Worm (Caenorhabditis elegans) whole organism, mixed stage, embryonic: ENCODE data around the gene ZK666.15.
"Not testable (repeated sequence)": the region's sequence is repeated elsewhere in the genome, so short reads cannot be mapped to it uniquely, and the experiment has no call there.

ENCODE experiments used
- M03D4.4 ChIP-seq: sonication (generic microtip); optimal IDR thresholded peaks from 2 replicates; lab custom pipeline; 2017; ENCODE audit warnings: mild to moderate bottlenecking, missing genetic modification characterization, missing compliant biosample characterization
- bed-3 ChIP-seq: fragments of 200-800 bp; sonication (Bioruptor generic); optimal IDR thresholded peaks from 3 replicates; lab custom pipeline; 2018; ENCODE audit warnings: mild to moderate bottlenecking, missing genetic modification characterization, moderate library complexity, missing compliant biosample characterization
- blmp-1 ChIP-seq: fragments of 150-350 bp; optimal IDR thresholded peaks from 2 replicates; lab custom pipeline; 2014; ENCODE audit warnings: missing biosample characterization, missing genetic modification characterization
- ceh-39 ChIP-seq: fragments of 150-350 bp; optimal IDR thresholded peaks from 2 replicates; lab custom pipeline; 2014; ENCODE audit warnings: missing biosample characterization, missing genetic modification characterization
- ceh-43 ChIP-seq: fragments of 200-800 bp; sonication (Bioruptor generic); optimal IDR thresholded peaks from 2 replicates; lab custom pipeline; 2018; ENCODE audit warnings: mild to moderate bottlenecking, missing genetic modification characterization, moderate library complexity, missing compliant biosample characterization
- ceh-83 ChIP-seq: fragments of 200-800 bp; sonication (Bioruptor generic); optimal IDR thresholded peaks from 2 replicates; lab custom pipeline; 2018; ENCODE audit warnings: mild to moderate bottlenecking, missing genetic modification characterization, missing compliant biosample characterization
- ces-1 ChIP-seq: fragments of 150-350 bp; optimal IDR thresholded peaks from 2 replicates; lab custom pipeline; 2014; ENCODE audit warnings: missing biosample characterization, missing genetic modification reagents, missing genetic modification characterization
- elt-1 ChIP-seq: sonication (generic microtip); optimal IDR thresholded peaks from 2 replicates; lab custom pipeline; 2017; ENCODE audit warnings: missing genetic modification characterization, mild to moderate bottlenecking, missing compliant biosample characterization, antibody characterized with exemption, moderate library complexity, borderline replicate concordance; ENCODE audit not compliant: insufficient read depth
- elt-3 ChIP-seq: fragments of 150-350 bp; optimal IDR thresholded peaks from 2 replicates; lab custom pipeline; 2014; ENCODE audit warnings: missing biosample characterization, missing genetic modification characterization
- ham-2 ChIP-seq: fragments of 200-800 bp; sonication (Bioruptor generic); optimal IDR thresholded peaks from 2 replicates; lab custom pipeline; 2018; ENCODE audit warnings: mild to moderate bottlenecking, missing genetic modification characterization, missing compliant biosample characterization
- hlh-1 ChIP-seq: fragments of 150-350 bp; optimal IDR thresholded peaks from 2 replicates; lab custom pipeline; 2014; ENCODE audit warnings: missing biosample characterization, missing genetic modification reagents, missing genetic modification characterization
- lin-13 ChIP-seq: fragments of 150-350 bp; optimal IDR thresholded peaks from 2 replicates; lab custom pipeline; 2014; ENCODE audit warnings: missing biosample characterization, missing genetic modification characterization
- mep-1 ChIP-seq: fragments of 150-350 bp; optimal IDR thresholded peaks from 2 replicates; lab custom pipeline; 2017; ENCODE audit warnings: missing biosample characterization, missing genetic modification reagents, missing genetic modification characterization, inconsistent platforms
- mls-2 ChIP-seq: sonication (generic microtip); optimal IDR thresholded peaks from 2 replicates; lab custom pipeline; 2016; ENCODE audit warnings: mild to moderate bottlenecking, missing genetic modification characterization, moderate library complexity, missing compliant biosample characterization
- nhr-12 ChIP-seq: fragments of 150-350 bp; optimal IDR thresholded peaks from 2 replicates; lab custom pipeline; 2014; ENCODE audit warnings: missing biosample characterization, missing genetic modification characterization
- nhr-2 ChIP-seq: fragments of 150-350 bp; optimal IDR thresholded peaks from 2 replicates; lab custom pipeline; 2014; ENCODE audit warnings: missing biosample characterization, missing genetic modification characterization
- nhr-28 ChIP-seq: fragments of 150-350 bp; optimal IDR thresholded peaks from 2 replicates; lab custom pipeline; 2014; ENCODE audit warnings: missing biosample characterization, missing genetic modification characterization
- nhr-76 ChIP-seq: sonication (generic microtip); optimal IDR thresholded peaks from 2 replicates; lab custom pipeline; 2017; ENCODE audit warnings: missing biosample characterization, missing genetic modification characterization
- pha-4 ChIP-seq: fragments of 150-350 bp; optimal IDR thresholded peaks from 2 replicates; lab custom pipeline; 2018; ENCODE audit warnings: missing biosample characterization, missing genetic modification reagents, missing genetic modification characterization
- sem-2 ChIP-seq: fragments of 200-800 bp; sonication (Bioruptor generic); optimal IDR thresholded peaks from 2 replicates; lab custom pipeline; 2018; ENCODE audit warnings: mild to moderate bottlenecking, missing genetic modification characterization, missing compliant biosample characterization
- snpc-4 ChIP-seq: fragments of 150-350 bp; optimal IDR thresholded peaks from 2 replicates; lab custom pipeline; 2014; ENCODE audit warnings: missing biosample characterization, missing genetic modification characterization
- sptf-1 ChIP-seq: sonication (generic microtip); optimal IDR thresholded peaks from 2 replicates; lab custom pipeline; 2017; ENCODE audit warnings: mild to moderate bottlenecking, missing genetic modification characterization, moderate library complexity, missing compliant biosample characterization
- tbx-8 ChIP-seq: fragments of 200-800 bp; sonication (Bioruptor generic); optimal IDR thresholded peaks from 2 replicates; lab custom pipeline; 2018; ENCODE audit warnings: mild to moderate bottlenecking, missing genetic modification characterization, moderate library complexity, missing compliant biosample characterization
- unc-120 ChIP-seq: sonication (generic microtip); optimal IDR thresholded peaks from 2 replicates; lab custom pipeline; 2017; ENCODE audit warnings: missing genetic modification characterization, missing compliant biosample characterization; ENCODE audit not compliant: poor library complexity, severe bottlenecking
- unc-39 ChIP-seq: fragments of 150-350 bp; optimal IDR thresholded peaks from 2 replicates; lab custom pipeline; 2014; ENCODE audit warnings: missing biosample characterization, missing genetic modification characterization
- unc-62 ChIP-seq: fragments of 150-350 bp; optimal IDR thresholded peaks from 2 replicates; lab custom pipeline; 2014; ENCODE audit warnings: missing biosample characterization, missing genetic modification reagents, missing genetic modification characterization
- zip-8 ChIP-seq: fragments of 150-350 bp; optimal IDR thresholded peaks from 2 replicates; lab custom pipeline; 2014; ENCODE audit warnings: missing biosample characterization, missing genetic modification characterization
- ztf-11 ChIP-seq: fragments of 150-350 bp; optimal IDR thresholded peaks from 2 replicates; lab custom pipeline; 2014; ENCODE audit warnings: missing biosample characterization, missing genetic modification characterization

ZK666.15 gene

ce11 chrII:10486738-10487137 lies at the start of gene ZK666.15:
TSS of gene ZK666.15 (plus strand) at chrII:10487038.
- no peak for TF ChIP-seq bed-3 (GFP tag; lab: Kevin White, UChicago)
- no peak for TF ChIP-seq sptf-1
- TF ChIP-seq lin-13 = no peak
- TF ChIP-seq unc-39 (tag; lab: Kevin White, UChicago) = no peak
- no peak for TF ChIP-seq ces-1 (GFP tag; lab: Kevin White, UChicago)
- no peak for TF ChIP-seq elt-1
- no peak for TF ChIP-seq ztf-11 (tag; lab: Kevin White, UChicago)
- TF ChIP-seq zip-8 (tag; lab: Kevin White, UChicago) = no peak
- TF ChIP-seq ceh-43 (GFP tag; lab: Kevin White, UChicago) = no peak
- no peak for TF ChIP-seq snpc-4
- TF ChIP-seq unc-62 (GFP tag; lab: Kevin White, UChicago) = no peak
- no peak for TF ChIP-seq ceh-83 (GFP tag; lab: Kevin White, UChicago)
- no peak for TF ChIP-seq mep-1 (tag; lab: Kevin White, UChicago)
- TF ChIP-seq, all 35 proteins: peak for 0

ce11 chrII:10437840-10438239 lies 49.0 kb upstream of the ZK666.15 start:
- TF ChIP-seq lin-13 = no peak
- TF ChIP-seq mls-2 = no peak
- no peak for TF ChIP-seq hlh-1 (tag; lab: Kevin White, UChicago)
- TF ChIP-seq nhr-76 (tag; lab: Kevin White, UChicago) = no peak
- no peak for TF ChIP-seq nhr-12 (tag; lab: Kevin White, UChicago)
- TF ChIP-seq mep-1 (tag; lab: Kevin White, UChicago) = no peak
- no peak for TF ChIP-seq snpc-4
- TF ChIP-seq ceh-83 (GFP tag; lab: Kevin White, UChicago) = no peak
- TF ChIP-seq, all 35 proteins: peak for 0

DNA sequence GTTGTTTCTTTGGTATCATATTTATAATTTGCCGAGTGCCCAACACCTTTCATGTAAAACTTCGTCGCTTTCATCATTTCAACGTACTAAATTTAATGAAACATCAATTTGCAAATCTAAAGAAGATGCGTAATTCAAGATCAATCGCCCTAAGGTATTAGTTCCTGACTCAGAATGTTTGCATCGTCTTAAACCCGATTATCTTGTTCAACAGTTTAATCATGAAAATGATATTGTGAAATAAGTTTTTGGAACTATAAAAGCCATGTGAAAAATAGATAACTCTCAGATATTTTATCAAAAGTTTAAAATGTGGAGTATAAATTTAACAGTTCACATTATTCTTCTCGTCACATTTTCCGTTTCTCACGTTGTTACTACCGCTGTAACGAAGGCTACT lies 46.9 kb upstream of the ZK666.15 start, which contains the start of gene E04D5.4:
TSS of gene E04D5.4 (plus strand) at position 301 of the 400 bp plus-strand sequence.
- no peak for TF ChIP-seq sem-2 (GFP tag; lab: Kevin White, UChicago)
- TF ChIP-seq M03D4.4 (tag; lab: Kevin White, UChicago) = no peak
- no peak for TF ChIP-seq ceh-39 (tag; lab: Kevin White, UChicago)
- no peak for TF ChIP-seq elt-1
- no peak for TF ChIP-seq tbx-8 (GFP tag; lab: Kevin White, UChicago)
- no peak for TF ChIP-seq elt-3
- no peak for TF ChIP-seq mls-2
- no peak for TF ChIP-seq ces-1 (GFP tag; lab: Kevin White, UChicago)
- TF ChIP-seq nhr-28 (tag; lab: Kevin White, UChicago) = no peak
- TF ChIP-seq snpc-4 = no peak

DNA sequence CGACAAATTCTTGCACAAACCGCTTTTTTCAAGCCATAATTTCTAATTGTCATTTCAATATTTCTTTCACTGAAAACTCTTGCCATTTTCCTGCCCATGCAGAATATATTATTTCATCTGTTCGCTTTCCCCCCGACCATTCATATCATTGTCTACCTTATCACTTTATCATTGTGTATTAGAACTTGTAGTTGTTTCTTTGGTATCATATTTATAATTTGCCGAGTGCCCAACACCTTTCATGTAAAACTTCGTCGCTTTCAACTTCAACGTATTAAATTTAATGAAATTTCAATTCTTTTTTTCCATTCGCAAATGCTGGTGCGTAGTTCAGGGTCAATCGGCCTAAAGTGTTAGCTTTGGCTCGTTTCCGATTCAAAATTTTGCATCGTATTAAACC lies 44.0 kb upstream of the ZK666.15 start, which contains the start of gene ZK673.1:
TSS of gene ZK673.1 (plus strand) at position 301 of the 400 bp plus-strand sequence.
- not testable (repeated sequence) for TF ChIP-seq ham-2 (GFP tag; lab: Kevin White, UChicago); bed-3 (GFP tag; lab: Kevin White, UChicago); hlh-1 (tag; lab: Kevin White, UChicago)
- TF ChIP-seq, all 35 proteins: peak for 0; not testable (repeated sequence) for 35

DNA sequence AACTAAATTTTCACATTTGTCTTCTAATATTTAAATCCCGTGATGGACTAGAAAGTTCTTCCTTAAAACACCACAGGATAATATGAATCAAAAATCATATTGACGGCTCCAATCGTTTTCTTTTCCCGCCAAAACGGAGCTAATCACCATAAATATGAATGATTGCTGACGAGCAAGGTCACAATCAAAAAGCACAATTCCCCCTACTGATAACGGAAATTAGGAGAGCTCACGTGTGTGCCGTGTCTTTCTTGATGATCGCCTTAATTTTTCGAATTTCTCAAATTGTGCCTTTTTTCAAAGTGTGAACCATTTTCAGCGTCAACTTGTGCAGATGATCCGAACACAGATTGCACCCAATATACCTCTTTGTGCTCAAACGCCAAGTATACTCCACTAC lies 42.9 kb upstream of the ZK666.15 start:
- TF ChIP-seq blmp-1 (tag; lab: Kevin White, UChicago) = no peak
- no peak for TF ChIP-seq ceh-83 (GFP tag; lab: Kevin White, UChicago)
- no peak for TF ChIP-seq tbx-8 (GFP tag; lab: Kevin White, UChicago)
- no peak for TF ChIP-seq unc-62 (GFP tag; lab: Kevin White, UChicago)
- no peak for TF ChIP-seq nhr-2 (tag; lab: Kevin White, UChicago)
- no peak for TF ChIP-seq pha-4 (tag; lab: Kevin White, UChicago)
- TF ChIP-seq nhr-28 (tag; lab: Kevin White, UChicago) = no peak
- TF ChIP-seq mep-1 (tag; lab: Kevin White, UChicago) = no peak
- TF ChIP-seq ceh-39 (tag; lab: Kevin White, UChicago) = no peak
- no peak for TF ChIP-seq unc-120 (tag; lab: Kevin White, UChicago)
- no peak for TF ChIP-seq ham-2 (GFP tag; lab: Kevin White, UChicago)
- TF ChIP-seq, all 35 proteins: peak for 0
